Fruit fly (Drosophila melanogaster) whole organism, embryonic: ENCODE data around the gene Argl.

Experiments used
- Antp ChIP-seq: fragments of 200-800 bp; sonication (Bioruptor generic); optimal IDR thresholded peaks from 3 replicates; lab custom pipeline; 2016; ENCODE audit warnings: missing biosample characterization, missing genetic modification characterization
- BEAF-32 ChIP-seq: fragments of 200-800 bp; sonication (Bioruptor generic); optimal IDR thresholded peaks from 3 replicates; lab custom pipeline; 2017; ENCODE audit warnings: missing biosample characterization, missing genetic modification characterization, mild to moderate bottlenecking, moderate library complexity, missing genetic modification reagents
- CG10267 ChIP-seq: fragments of 200-800 bp; sonication (Bioruptor generic); optimal IDR thresholded peaks from 2 replicates; lab custom pipeline; 2018; ENCODE audit warnings: missing biosample characterization, mild to moderate bottlenecking, missing genetic modification characterization, moderate library complexity
- CG12299 ChIP-seq: fragments of 200-800 bp; sonication (Bioruptor generic); optimal IDR thresholded peaks from 2 replicates; lab custom pipeline; 2018; ENCODE audit warnings: missing biosample characterization, mild to moderate bottlenecking, missing genetic modification characterization
- CG12769 ChIP-seq: fragments of 200-800 bp; sonication (Bioruptor generic); optimal IDR thresholded peaks from 2 replicates; lab custom pipeline; 2019; ENCODE audit warnings: missing biosample characterization, mild to moderate bottlenecking, missing genetic modification characterization, moderate library complexity
- CG14050 ChIP-seq: fragments of 200-800 bp; sonication (Bioruptor generic); IDR thresholded peaks from 3 replicates; pipeline ENCODE4 v1.3.6; 2022; ENCODE audit warnings: missing biosample characterization, missing genetic modification characterization
- CG1602 ChIP-seq: fragments of 200-800 bp; sonication (Bioruptor generic); optimal IDR thresholded peaks from 3 replicates; lab custom pipeline; 2016; ENCODE audit warnings: missing biosample characterization, missing genetic modification characterization
- CG1647 ChIP-seq: fragments of 200-800 bp; sonication (Bioruptor generic); optimal IDR thresholded peaks from 3 replicates; lab custom pipeline; 2016; ENCODE audit warnings: missing biosample characterization, missing genetic modification characterization
- CG2129 ChIP-seq: fragments of 200-800 bp; sonication (Bioruptor generic); IDR thresholded peaks from 2 replicates; pipeline ENCODE4 v1.3.6; 2022; ENCODE audit warnings: missing biosample characterization, missing genetic modification characterization; ENCODE audit not compliant: partially characterized antibody
- CG2712 ChIP-seq: fragments of 200-800 bp; optimal IDR thresholded peaks from 3 replicates; lab custom pipeline; 2019; ENCODE audit warnings: missing biosample characterization, mild to moderate bottlenecking, missing genetic modification characterization, moderate library complexity
- CG3065 ChIP-seq: fragments of 200-800 bp; sonication (Bioruptor generic); optimal IDR thresholded peaks from 2 replicates; lab custom pipeline; 2016; ENCODE audit warnings: missing biosample characterization, missing genetic modification characterization
- CG31224 ChIP-seq: fragments of 200-800 bp; sonication (Bioruptor generic); IDR thresholded peaks from 2 replicates; pipeline ENCODE4 v1.3.6; 2022; ENCODE audit warnings: missing biosample characterization, missing genetic modification characterization
- CG34224 ChIP-seq: fragments of 200-800 bp; sonication (Bioruptor generic); IDR thresholded peaks from 3 replicates; pipeline ENCODE4 v1.3.6; 2022; ENCODE audit warnings: missing biosample characterization, missing genetic modification characterization; ENCODE audit not compliant: partially characterized antibody
- CG3847 ChIP-seq: fragments of 200-800 bp; sonication (Bioruptor generic); IDR thresholded peaks from 2 replicates; pipeline ENCODE4 v1.3.6; 2022; ENCODE audit warnings: missing biosample characterization, missing genetic modification characterization
- CG42726 ChIP-seq: fragments of 200-800 bp; sonication (Bioruptor generic); IDR thresholded peaks from 2 replicates; pipeline ENCODE4 v1.3.6; 2022; ENCODE audit warnings: missing biosample characterization, missing genetic modification characterization; ENCODE audit not compliant: partially characterized antibody
- CG43689 ChIP-seq: fragments of 200-800 bp; sonication (Bioruptor generic); IDR thresholded peaks from 2 replicates; pipeline ENCODE4 v1.3.6; 2022; ENCODE audit warnings: missing biosample characterization, missing genetic modification characterization
- CG4820 ChIP-seq: fragments of 200-800 bp; sonication (Bioruptor generic); optimal IDR thresholded peaks from 3 replicates; lab custom pipeline; 2016; ENCODE audit warnings: missing biosample characterization, missing genetic modification characterization
- CG5953 ChIP-seq: fragments of 200-800 bp; sonication (Bioruptor generic); IDR thresholded peaks from 2 replicates; pipeline ENCODE4 v1.3.6; 2022; ENCODE audit warnings: missing biosample characterization, missing genetic modification characterization
- CG6175 ChIP-seq: fragments of 200-800 bp; sonication (Bioruptor generic); IDR thresholded peaks from 3 replicates; pipeline ENCODE4 v1.3.6; 2022; ENCODE audit warnings: missing biosample characterization, missing genetic modification characterization
- CG6654 ChIP-seq: fragments of 200-800 bp; sonication (Bioruptor generic); optimal IDR thresholded peaks from 2 replicates; lab custom pipeline; 2017; ENCODE audit warnings: missing biosample characterization, mild to moderate bottlenecking, missing genetic modification characterization
- CG8388 ChIP-seq: fragments of 200-800 bp; sonication (Bioruptor generic); optimal IDR thresholded peaks from 2 replicates; lab custom pipeline; 2019; ENCODE audit warnings: missing biosample characterization, mild to moderate bottlenecking, missing genetic modification characterization, moderate library complexity
- CG9817 ChIP-seq: fragments of 200-800 bp; sonication (Bioruptor generic); optimal IDR thresholded peaks from 2 replicates; lab custom pipeline; 2018; ENCODE audit warnings: missing biosample characterization, mild to moderate bottlenecking, missing genetic modification characterization, moderate library complexity
- CG9932 ChIP-seq: fragments of 200-800 bp; sonication (Bioruptor generic); IDR thresholded peaks from 2 replicates; pipeline ENCODE4 v1.3.6; 2022; ENCODE audit warnings: missing biosample characterization, missing genetic modification characterization
- Dref ChIP-seq: fragments of 200-800 bp; sonication (Bioruptor generic); IDR thresholded peaks from 2 replicates; pipeline ENCODE4 v1.3.6; 2022; ENCODE audit warnings: missing biosample characterization, missing genetic modification characterization
- Drgx ChIP-seq: fragments of 200-800 bp; sonication (Bioruptor generic); IDR thresholded peaks from 2 replicates; pipeline ENCODE4 v1.3.6; 2022; ENCODE audit warnings: missing biosample characterization, missing genetic modification characterization
- HLH4C ChIP-seq: fragments of 200-800 bp; sonication (Bioruptor generic); IDR thresholded peaks from 3 replicates; pipeline ENCODE4 v1.3.6; 2022; ENCODE audit warnings: missing biosample characterization, missing genetic modification characterization; ENCODE audit not compliant: partially characterized antibody
- Hr3 ChIP-seq: fragments of 200-800 bp; sonication (Bioruptor generic); optimal IDR thresholded peaks from 3 replicates; lab custom pipeline; 2016; ENCODE audit warnings: missing biosample characterization, missing genetic modification characterization
- Hsf ChIP-seq: fragments of 200-800 bp; sonication (Bioruptor generic); optimal IDR thresholded peaks from 3 replicates; lab custom pipeline; 2016; ENCODE audit warnings: missing biosample characterization, missing genetic modification characterization
- Mrtf ChIP-seq: fragments of 200-800 bp; sonication (Bioruptor generic); IDR thresholded peaks from 3 replicates; pipeline ENCODE4 v1.3.6; 2022; ENCODE audit warnings: missing biosample characterization, missing genetic modification characterization
- PHDP ChIP-seq: fragments of 200-800 bp; sonication (Bioruptor generic); optimal IDR thresholded peaks from 3 replicates; lab custom pipeline; 2018; ENCODE audit warnings: missing biosample characterization, mild to moderate bottlenecking, missing genetic modification characterization, moderate library complexity
- Xrp1 ChIP-seq: fragments of 200-800 bp; sonication (Bioruptor generic); IDR thresholded peaks from 2 replicates; pipeline ENCODE4 v1.3.6; 2022; ENCODE audit warnings: missing biosample characterization, missing genetic modification characterization
- az2 ChIP-seq: fragments of 200-800 bp; sonication (Bioruptor generic); optimal IDR thresholded peaks from 3 replicates; lab custom pipeline; 2016; ENCODE audit warnings: missing biosample characterization, missing genetic modification characterization
- cg ChIP-seq: fragments of 200-800 bp; sonication (Bioruptor generic); optimal IDR thresholded peaks from 3 replicates; lab custom pipeline; 2019; ENCODE audit warnings: missing biosample characterization, mild to moderate bottlenecking, missing genetic modification characterization, moderate library complexity
- chif ChIP-seq, 2 experiments: fragments of 200-800 bp; sonication (Bioruptor generic); optimal IDR thresholded peaks; 3 replicates each; lab custom pipeline; 2016; ENCODE audit warnings: missing biosample characterization in 2 of 2, missing genetic modification characterization in 2 of 2
- chinmo ChIP-seq: fragments of 200-800 bp; sonication (Bioruptor generic); IDR thresholded peaks from 4 replicates; pipeline ENCODE4 v1.3.6; 2022; ENCODE audit warnings: missing biosample characterization, missing genetic modification characterization; ENCODE audit not compliant: partially characterized antibody
- crp ChIP-seq, 2 experiments: fragments of 200-800 bp; sonication (Bioruptor generic); optimal IDR thresholded peaks; 2 replicates in 1 of 2; 3 replicates in 1 of 2; lab custom pipeline; 2017; ENCODE audit warnings: missing biosample characterization in 2 of 2, missing genetic modification characterization in 2 of 2, mild to moderate bottlenecking in 1 of 2, moderate library complexity in 1 of 2
- dmrt11E ChIP-seq: fragments of 200-800 bp; sonication (Bioruptor generic); optimal IDR thresholded peaks from 3 replicates; lab custom pipeline; 2018; ENCODE audit warnings: missing biosample characterization, mild to moderate bottlenecking, missing genetic modification characterization, moderate library complexity
- dmrt99B ChIP-seq: fragments of 200-800 bp; sonication (Bioruptor generic); optimal IDR thresholded peaks from 2 replicates; lab custom pipeline; 2018; ENCODE audit warnings: missing biosample characterization, mild to moderate bottlenecking, missing genetic modification characterization, moderate library complexity
- emc ChIP-seq: fragments of 200-800 bp; sonication (Bioruptor generic); optimal IDR thresholded peaks from 2 replicates; lab custom pipeline; 2016; ENCODE audit warnings: missing biosample characterization, missing genetic modification characterization
- hth ChIP-seq: fragments of >200 bp; optimal IDR thresholded peaks from 2 replicates; lab custom pipeline; 2017; ENCODE audit warnings: inconsistent platforms
- jumu ChIP-seq: fragments of 200-800 bp; sonication (Bioruptor generic); optimal IDR thresholded peaks from 3 replicates; lab custom pipeline; 2016; ENCODE audit warnings: missing biosample characterization, missing genetic modification characterization
- lilli ChIP-seq: fragments of 200-800 bp; sonication (Bioruptor generic); optimal IDR thresholded peaks from 3 replicates; lab custom pipeline; 2016; ENCODE audit warnings: missing biosample characterization, missing genetic modification characterization
- maf-S ChIP-seq: fragments of 200-800 bp; sonication (Bioruptor generic); optimal IDR thresholded peaks from 2 replicates; lab custom pipeline; 2016; ENCODE audit warnings: missing biosample characterization, missing genetic modification characterization
- mam ChIP-seq: fragments of 200-800 bp; sonication (Bioruptor generic); optimal IDR thresholded peaks from 3 replicates; lab custom pipeline; 2016; ENCODE audit warnings: missing biosample characterization, missing genetic modification characterization
- nerfin-1 ChIP-seq: fragments of 200-800 bp; sonication (Bioruptor generic); optimal IDR thresholded peaks from 3 replicates; lab custom pipeline; 2019; ENCODE audit warnings: missing biosample characterization, mild to moderate bottlenecking, missing genetic modification characterization, moderate library complexity
- p53 ChIP-seq: fragments of 200-800 bp; sonication (Bioruptor generic); optimal IDR thresholded peaks from 2 replicates; lab custom pipeline; 2016; ENCODE audit warnings: missing biosample characterization, missing genetic modification characterization
- repo ChIP-seq: fragments of 200-800 bp; sonication (Bioruptor generic); optimal IDR thresholded peaks from 2 replicates; lab custom pipeline; 2016; ENCODE audit warnings: missing biosample characterization, missing genetic modification characterization
- slou ChIP-seq: fragments of 200-800 bp; sonication (Bioruptor generic); optimal IDR thresholded peaks from 3 replicates; lab custom pipeline; 2016; ENCODE audit warnings: missing biosample characterization, missing genetic modification characterization
- slp2 ChIP-seq: fragments of 200-800 bp; sonication (Bioruptor generic); optimal IDR thresholded peaks from 2 replicates; lab custom pipeline; 2016; ENCODE audit warnings: missing biosample characterization, missing genetic modification characterization
- tap ChIP-seq: fragments of 200-800 bp; optimal IDR thresholded peaks from 3 replicates; lab custom pipeline; 2019; ENCODE audit warnings: missing biosample characterization, mild to moderate bottlenecking, missing genetic modification characterization, moderate library complexity
- tgo ChIP-seq: fragments of 200-800 bp; sonication (Bioruptor generic); IDR thresholded peaks from 3 replicates; pipeline ENCODE4 v1.3.6; 2022; ENCODE audit warnings: missing biosample characterization, missing genetic modification characterization
- z ChIP-seq: fragments of 200-800 bp; sonication (Bioruptor generic); IDR thresholded peaks from 3 replicates; pipeline ENCODE4 v1.3.6; 2022; ENCODE audit warnings: missing biosample characterization, missing genetic modification characterization

The Argl gene

DNA sequence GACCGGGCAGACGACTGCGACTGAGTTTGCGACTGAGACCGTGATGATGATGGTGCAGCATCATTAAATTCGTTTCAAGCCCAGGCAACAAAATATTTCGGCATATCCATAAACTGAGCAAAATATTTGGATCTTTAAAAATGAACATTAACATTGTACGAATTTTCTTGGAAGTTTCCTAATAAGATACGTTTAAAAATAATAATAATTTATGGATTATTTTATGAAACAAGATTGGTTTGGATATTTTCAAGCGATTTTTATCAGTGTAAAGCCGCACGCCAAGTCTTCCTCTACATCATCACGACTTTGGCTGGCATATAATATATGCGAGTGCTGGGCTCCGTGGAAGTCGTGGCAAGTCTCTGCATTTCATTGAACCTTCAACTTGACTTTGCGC is 21.6 kb downstream of the Argl start (continued):
- TF ChIP-seq CG8388 (GFP tag; lab: Kevin White, UChicago), result peak; percentile 32
- no peak for TF ChIP-seq CG2712
- TF ChIP-seq chif (GFP tag; optimal IDR thresholded peaks at IDR 0.05; lab: Kevin White, UChicago), result no peak
- TF ChIP-seq Xrp1 (GFP tag; lab: Robert Waterston, UW), result peak; percentile 50; the same call in 1 of the 2 replicates
- TF ChIP-seq Hsf (GFP tag; lab: Kevin White, UChicago), result no peak
- TF ChIP-seq CG12769, result no peak
- TF ChIP-seq CG6654 (GFP tag; lab: Kevin White, UChicago), result no peak
- no peak for TF ChIP-seq mam
- no peak for TF ChIP-seq repo
- TF ChIP-seq CG9817 (tag; lab: Kevin White, UChicago), result no peak
- no peak for TF ChIP-seq chinmo (GFP tag; lab: Robert Waterston, UW)
- no peak for TF ChIP-seq CG14050
- no peak for TF ChIP-seq CG6175 (GFP tag; lab: Robert Waterston, UW)
- no peak for TF ChIP-seq emc (GFP tag; lab: Kevin White, UChicago)
- no peak for TF ChIP-seq CG5953 (GFP tag; lab: Robert Waterston, UW)
- TF ChIP-seq az2 (GFP tag; lab: Kevin White, UChicago), result no peak
- TF ChIP-seq CG2129 (GFP tag; lab: Robert Waterston, UW), result no peak
- no peak for TF ChIP-seq p53 (GFP tag; lab: Kevin White, UChicago)
- no peak for TF ChIP-seq PHDP (tag; lab: Kevin White, UChicago)
- 0 out of 3 replicates have a peak, but pooled peaks have one; percentile 31 for TF ChIP-seq tgo (GFP tag; lab: Robert Waterston, UW)
- TF ChIP-seq z (GFP tag; lab: Robert Waterston, UW), result no peak
- TF ChIP-seq CG4820 (GFP tag; lab: Kevin White, UChicago), result peak; percentile 20
- no peak for TF ChIP-seq jumu (GFP tag; lab: Kevin White, UChicago)
- no peak for TF ChIP-seq slp2 (GFP tag; lab: Kevin White, UChicago)
- no peak for TF ChIP-seq CG1647 (GFP tag; lab: Kevin White, UChicago)
- TF ChIP-seq CG9932 (GFP tag; lab: Robert Waterston, UW), result no peak
- TF ChIP-seq CG3065 (GFP tag; lab: Kevin White, UChicago), result no peak
- no peak for TF ChIP-seq crp (GFP tag; optimal IDR thresholded peaks at IDR 0.05; lab: Kevin White, UChicago)
- no peak for TF ChIP-seq hth
- TF ChIP-seq HLH4C, result no peak
- TF ChIP-seq CG34224 (GFP tag; lab: Robert Waterston, UW), result no peak
- peak; percentile 2 for TF ChIP-seq CG10267 (tag; lab: Kevin White, UChicago)
- no peak for TF ChIP-seq CG3847 (GFP tag; lab: Robert Waterston, UW)
- no peak for TF ChIP-seq Antp (GFP tag; lab: Kevin White, UChicago)
- TF ChIP-seq BEAF-32 (GFP tag; lab: Kevin White, UChicago), result no peak
- no peak for TF ChIP-seq CG42726
- TF ChIP-seq Hr3 (GFP tag; lab: Kevin White, UChicago), result peak; percentile 4
- peak; percentile 57 for TF ChIP-seq dmrt99B
- no peak for TF ChIP-seq slou (GFP tag; lab: Kevin White, UChicago)
- no peak for TF ChIP-seq nerfin-1 (tag; lab: Kevin White, UChicago)
- peak; percentile 9 for TF ChIP-seq dmrt11E
- no peak for TF ChIP-seq lilli (GFP tag; lab: Kevin White, UChicago)
- TF ChIP-seq cg (GFP tag; lab: Kevin White, UChicago), result no peak
- no peak for TF ChIP-seq CG31224 (GFP tag; lab: Robert Waterston, UW)
- no peak for TF ChIP-seq CG12299 (tag; lab: Kevin White, UChicago)
- TF ChIP-seq Drgx (GFP tag; lab: Robert Waterston, UW), result peak; percentile 61
- TF ChIP-seq maf-S (GFP tag; lab: Kevin White, UChicago), result no peak
- TF ChIP-seq Mrtf (GFP tag; lab: Robert Waterston, UW), result no peak
- TF ChIP-seq CG1602 (GFP tag; lab: Kevin White, UChicago), result no peak
- no peak for TF ChIP-seq Dref (GFP tag; lab: Robert Waterston, UW)
- TF ChIP-seq tap (tag; lab: Kevin White, UChicago), result peak; percentile 41
- no peak for TF ChIP-seq CG43689 (GFP tag; lab: Robert Waterston, UW)
